Worm (Caenorhabditis elegans): Measurements from ENCODE around the gene srw-68.

Gene srw-68

DNA sequence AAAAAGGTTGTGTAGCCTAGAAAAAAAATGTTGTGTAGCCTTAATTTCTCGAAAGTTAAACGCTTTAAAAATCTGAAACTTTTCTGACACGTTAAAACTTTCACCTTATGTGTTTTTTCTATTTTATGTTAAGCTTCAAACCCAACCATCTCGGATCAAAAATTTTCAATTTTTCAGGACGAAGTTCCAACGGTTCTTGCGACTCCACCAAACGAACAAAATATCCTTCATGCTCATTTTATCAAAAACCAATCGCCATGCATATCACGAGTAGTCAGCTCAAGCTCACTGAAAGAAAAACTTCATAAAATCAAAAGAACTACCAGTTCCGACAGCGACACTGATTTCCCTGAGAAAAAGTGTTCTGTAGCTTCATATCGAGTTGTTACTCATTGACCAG lies 10.0 kb upstream of the srw-68 start:
- no peak for TF ChIP-seq mls-2 (tag; optimal IDR thresholded peaks at IDR 0.05)
- TF ChIP-seq mep-1 (tag; optimal IDR thresholded peaks at IDR 0.05) = no peak
- TF ChIP-seq nhr-2 (tag; optimal IDR thresholded peaks at IDR 0.05) = no peak

DNA sequence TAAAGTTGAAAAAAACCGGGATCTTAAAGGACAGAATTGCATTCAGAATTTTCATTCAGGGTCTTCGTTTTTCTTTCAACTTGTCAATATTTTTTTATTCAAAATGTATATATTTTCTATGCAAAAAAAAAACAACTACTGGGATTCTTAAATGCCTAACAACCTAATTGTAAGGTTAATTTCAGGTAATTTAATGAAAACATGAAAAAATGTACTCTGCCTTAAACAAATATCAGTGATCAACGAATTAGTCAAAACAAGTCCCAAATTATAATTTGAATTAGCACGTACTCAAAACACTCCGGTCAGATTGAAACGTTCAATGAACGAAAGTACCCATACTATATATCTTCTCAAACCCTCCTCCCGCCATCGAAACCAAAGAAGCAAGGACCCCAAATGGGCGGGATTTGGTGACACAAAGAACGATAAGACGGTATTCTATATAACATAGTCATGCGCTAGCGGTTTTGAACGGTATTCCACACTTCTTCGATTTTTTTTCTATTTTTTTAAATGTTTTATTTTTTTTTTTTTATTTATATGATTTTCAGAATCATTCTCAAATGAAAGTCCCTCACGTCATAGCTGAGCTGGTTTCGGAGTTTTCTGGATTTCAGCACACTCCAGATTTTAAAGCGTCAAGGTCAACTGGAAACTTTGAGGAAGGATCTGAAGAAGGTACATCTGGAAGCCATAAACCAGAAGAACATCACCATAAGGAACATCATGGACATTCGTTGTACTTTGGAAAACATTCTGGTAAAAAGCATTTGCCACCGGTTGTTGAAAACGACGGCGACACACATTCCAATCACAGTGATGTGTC lies 9.1 kb upstream of the srw-68 start, which contains the start of the genes ddo-2 and F25E5.8:
TSS of gene ddo-2 (minus strand) at position 330 of the 829 bp plus-strand sequence.
TSS of gene F25E5.8 (plus strand) at position 555 of the 829 bp plus-strand sequence.
- TF ChIP-seq unc-39 (tag; optimal IDR thresholded peaks at IDR 0.05) = no peak
- TF ChIP-seq lsy-2 (tag; optimal IDR thresholded peaks at IDR 0.05) = no peak
- TF ChIP-seq nhr-12 (tag; optimal IDR thresholded peaks at IDR 0.05) = no peak
- no peak for TF ChIP-seq ceh-43 (GFP tag; optimal IDR thresholded peaks at IDR 0.05)
- no peak for TF ChIP-seq elt-1 (tag; optimal IDR thresholded peaks at IDR 0.05; ENCODE audit: borderline replicate concordance, insufficient read depth)
- TF ChIP-seq mep-1 (tag; optimal IDR thresholded peaks at IDR 0.05) = no peak
- no peak for TF ChIP-seq bed-3 (GFP tag; optimal IDR thresholded peaks at IDR 0.05)
- TF ChIP-seq lin-32 (GFP tag; optimal IDR thresholded peaks at IDR 0.05) = no peak
- TF ChIP-seq zip-8 (tag; optimal IDR thresholded peaks at IDR 0.05) = no peak
- no peak for TF ChIP-seq ceh-83 (GFP tag; optimal IDR thresholded peaks at IDR 0.05)

DNA sequence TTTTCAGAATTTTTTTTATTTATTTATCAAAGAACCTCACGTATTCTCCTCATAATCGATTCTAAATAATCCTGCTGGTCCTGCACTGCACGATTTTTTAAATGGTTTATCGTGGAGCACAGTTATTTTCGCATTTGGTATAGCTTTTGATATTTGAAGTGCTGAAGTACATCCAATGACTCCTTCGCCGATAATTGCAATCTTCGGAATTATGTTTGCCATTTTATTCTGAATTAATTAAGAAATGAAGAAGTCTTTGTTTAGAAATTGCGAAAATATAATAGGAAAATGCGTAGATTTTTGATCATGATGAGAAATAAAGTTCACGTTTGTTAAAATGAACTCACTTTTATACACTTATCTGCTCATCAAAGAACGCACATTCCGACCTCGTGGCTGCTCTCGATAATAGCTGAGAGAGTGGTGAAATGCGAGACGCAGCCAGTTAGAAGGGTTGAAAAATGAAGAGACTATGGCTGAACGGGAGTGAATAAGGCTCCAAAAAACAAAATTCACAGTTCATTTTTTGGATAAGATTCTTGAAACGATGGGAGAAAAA lies 8.4 kb upstream of the srw-68 start:
- TF ChIP-seq snpc-4 (tag; optimal IDR thresholded peaks at IDR 0.05) (no peak), flh-1 (GFP tag; optimal IDR thresholded peaks at IDR 0.05) (no peak), nhr-76 (tag; optimal IDR thresholded peaks at IDR 0.05) (no peak), ceh-83 (GFP tag; optimal IDR thresholded peaks at IDR 0.05) (no peak)

DNA sequence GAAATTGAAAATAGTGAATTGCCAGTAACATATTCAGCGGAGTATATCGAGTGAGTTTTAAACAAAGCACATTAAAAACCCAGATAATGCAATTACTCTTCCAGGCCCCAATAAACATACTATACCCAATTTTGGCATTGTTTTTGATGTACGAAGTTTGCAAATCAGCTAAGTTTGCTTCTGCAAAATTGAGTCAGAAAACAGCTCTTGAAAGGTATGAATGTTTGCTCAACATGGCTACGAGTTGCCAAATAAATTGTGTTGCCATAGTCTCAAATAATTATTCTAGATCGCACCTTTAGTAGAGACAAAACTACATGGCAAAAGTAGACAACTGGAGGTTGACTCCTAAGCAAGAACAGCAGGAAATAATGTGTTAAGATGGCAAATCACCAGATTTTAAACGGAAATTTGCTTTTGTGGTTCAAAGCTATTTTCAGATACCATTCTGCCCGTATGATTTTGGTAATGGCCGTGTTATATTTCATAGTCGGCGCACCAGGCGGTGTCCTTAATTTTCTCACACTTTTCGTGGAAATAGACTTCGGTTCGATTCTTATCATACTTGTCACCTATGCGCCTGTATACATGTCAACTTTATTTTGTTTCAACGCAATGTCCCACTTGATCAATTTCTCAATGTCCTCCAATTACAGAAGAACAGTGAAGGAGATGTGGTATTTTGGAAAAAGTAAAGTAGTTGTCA lies 6.1 kb upstream of the srw-68 start:
- TF ChIP-seq lsy-2 (tag; optimal IDR thresholded peaks at IDR 0.05) (no peak), hlh-1 (tag; optimal IDR thresholded peaks at IDR 0.05) (no peak), pha-4 (tag; optimal IDR thresholded peaks at IDR 0.05) (no peak), flh-1 (GFP tag; optimal IDR thresholded peaks at IDR 0.05) (no peak), zip-8 (tag; optimal IDR thresholded peaks at IDR 0.05) (no peak), lin-13 (tag; optimal IDR thresholded peaks at IDR 0.05) (no peak), nhr-28 (tag; optimal IDR thresholded peaks at IDR 0.05) (no peak), unc-62 (GFP tag; optimal IDR thresholded peaks at IDR 0.05) (no peak), cnd-1 (tag; optimal IDR thresholded peaks at IDR 0.05) (no peak), nhr-237 (tag; optimal IDR thresholded peaks at IDR 0.05) (no peak), unc-39 (tag; optimal IDR thresholded peaks at IDR 0.05) (no peak), elt-1 (tag; optimal IDR thresholded peaks at IDR 0.05; ENCODE audit: borderline replicate concordance, insufficient read depth) (no peak), tbx-8 (GFP tag; optimal IDR thresholded peaks at IDR 0.05) (no peak), ztf-11 (tag; optimal IDR thresholded peaks at IDR 0.05) (no peak), unc-120 (tag; optimal IDR thresholded peaks at IDR 0.05; ENCODE audit: poor library complexity, severe bottlenecking) (no peak), bed-3 (GFP tag; optimal IDR thresholded peaks at IDR 0.05) (no peak), blmp-1 (tag; optimal IDR thresholded peaks at IDR 0.05) (no peak), drap-1 (GFP tag; optimal IDR thresholded peaks at IDR 0.05) (no peak), nhr-76 (tag; optimal IDR thresholded peaks at IDR 0.05) (no peak), nhr-2 (tag; optimal IDR thresholded peaks at IDR 0.05) (no peak)

DNA sequence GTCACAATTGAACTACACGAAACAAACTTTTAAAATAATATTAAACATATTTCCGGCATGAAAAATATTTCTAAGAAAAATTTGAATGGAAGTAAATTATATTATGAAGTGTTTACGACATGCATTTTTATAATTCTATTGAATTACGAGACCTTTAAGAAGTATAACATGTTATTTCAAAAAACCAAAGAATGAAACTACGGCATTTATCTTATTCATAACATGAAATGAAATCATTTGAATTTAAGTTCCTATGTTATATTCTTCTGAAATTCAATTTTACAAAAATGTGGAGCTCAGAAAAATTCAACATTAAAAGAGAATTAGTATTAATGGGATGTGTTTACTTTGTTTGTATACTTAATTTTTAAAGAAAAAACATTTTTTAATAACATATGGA lies 4.5 kb upstream of the srw-68 start, which contains the start of gene srw-71:
TSS of gene srw-71 (minus strand) at position 101 of the 400 bp plus-strand sequence.
- no peak for TF ChIP-seq tbx-8 (GFP tag; optimal IDR thresholded peaks at IDR 0.05)
- no peak for TF ChIP-seq ceh-43 (GFP tag; optimal IDR thresholded peaks at IDR 0.05)
- no peak for TF ChIP-seq nhr-76 (tag; optimal IDR thresholded peaks at IDR 0.05)
- TF ChIP-seq sptf-1 (tag; optimal IDR thresholded peaks at IDR 0.05) = no peak
- TF ChIP-seq cnd-1 (tag; optimal IDR thresholded peaks at IDR 0.05) = no peak
- TF ChIP-seq unc-39 (tag; optimal IDR thresholded peaks at IDR 0.05) = no peak
- no peak for TF ChIP-seq ces-1 (GFP tag; optimal IDR thresholded peaks at IDR 0.05)
- no peak for TF ChIP-seq lin-32 (GFP tag; optimal IDR thresholded peaks at IDR 0.05)
- no peak for TF ChIP-seq nhr-28 (tag; optimal IDR thresholded peaks at IDR 0.05)
- no peak for TF ChIP-seq hlh-1 (tag; optimal IDR thresholded peaks at IDR 0.05)
- TF ChIP-seq ceh-83 (GFP tag; optimal IDR thresholded peaks at IDR 0.05) = no peak
- no peak for TF ChIP-seq bed-3 (GFP tag; optimal IDR thresholded peaks at IDR 0.05)

Measured in whole organism, mixed stage, embryonic.